Worm (Caenorhabditis elegans) whole organism, L4 larva: Measurements from ENCODE around the gene spig-8.

Source experiments
- Y105C5A.15 ChIP-seq: fragments of 200-800 bp; sonication (Bioruptor generic); IDR thresholded peaks from 2 replicates; pipeline ENCODE4 v1.3.6; 2022; ENCODE audit warnings: missing genetic modification characterization, missing compliant biosample characterization
- jun-1 ChIP-seq: fragments of 150-350 bp; optimal IDR thresholded peaks from 2 replicates; lab custom pipeline; 2014; ENCODE audit warnings: missing biosample characterization, missing genetic modification reagents, missing genetic modification characterization
- skn-1 ChIP-seq: fragments of 150-350 bp; optimal IDR thresholded peaks from 2 replicates; lab custom pipeline; 2014; ENCODE audit warnings: missing biosample characterization, missing genetic modification characterization

DNA sequence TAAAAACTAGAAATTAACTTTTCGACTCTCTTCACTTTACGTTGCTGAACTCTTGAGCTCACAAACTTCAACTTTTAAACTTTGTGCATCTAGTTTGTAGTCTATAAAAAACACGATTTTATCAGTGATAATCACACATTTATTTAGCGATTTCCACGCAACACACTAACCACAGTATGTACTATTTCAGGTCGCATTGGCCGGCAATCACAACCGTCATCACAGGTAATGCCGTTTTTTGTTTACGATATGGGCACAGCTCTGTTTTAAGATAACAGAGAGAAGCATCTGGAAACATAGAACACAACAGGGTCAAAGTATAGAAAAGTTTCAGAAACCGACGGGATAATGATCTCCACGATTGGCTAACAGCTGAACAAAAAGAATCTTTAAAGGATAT is 21.5 kb downstream of the spig-8 start:
- no peak for TF ChIP-seq Y105C5A.15 (GFP tag; lab: Robert Waterston, UW)
- no peak for TF ChIP-seq jun-1 (tag; lab: Kevin White, UChicago)
- no peak for TF ChIP-seq skn-1 (tag; lab: Kevin White, UChicago)
